Worm (Caenorhabditis elegans) whole organism, mixed stage, embryonic: ENCODE measurements around the gene T05A7.13.
A peak's percentile ranks its signal among the peaks of the same experiment; 100 is the strongest.

ENCODE experiments used
- M03D4.4 ChIP-seq: sonication (generic microtip); optimal IDR thresholded peaks from 2 replicates; lab custom pipeline; 2017; ENCODE audit warnings: mild to moderate bottlenecking, missing genetic modification characterization, missing compliant biosample characterization
- blmp-1 ChIP-seq: fragments of 150-350 bp; optimal IDR thresholded peaks from 2 replicates; lab custom pipeline; 2014; ENCODE audit warnings: missing biosample characterization, missing genetic modification characterization
- ceh-39 ChIP-seq: fragments of 150-350 bp; optimal IDR thresholded peaks from 2 replicates; lab custom pipeline; 2014; ENCODE audit warnings: missing biosample characterization, missing genetic modification characterization
- ceh-43 ChIP-seq: fragments of 200-800 bp; sonication (Bioruptor generic); optimal IDR thresholded peaks from 2 replicates; lab custom pipeline; 2018; ENCODE audit warnings: mild to moderate bottlenecking, missing genetic modification characterization, moderate library complexity, missing compliant biosample characterization
- ceh-83 ChIP-seq: fragments of 200-800 bp; sonication (Bioruptor generic); optimal IDR thresholded peaks from 2 replicates; lab custom pipeline; 2018; ENCODE audit warnings: mild to moderate bottlenecking, missing genetic modification characterization, missing compliant biosample characterization
- ces-1 ChIP-seq: fragments of 150-350 bp; optimal IDR thresholded peaks from 2 replicates; lab custom pipeline; 2014; ENCODE audit warnings: missing biosample characterization, missing genetic modification reagents, missing genetic modification characterization
- cnd-1 ChIP-seq: fragments of 200-800 bp; sonication (Bioruptor generic); optimal IDR thresholded peaks from 2 replicates; lab custom pipeline; 2018; ENCODE audit warnings: mild to moderate bottlenecking, missing genetic modification characterization, missing compliant biosample characterization
- drap-1 ChIP-seq: fragments of 200-800 bp; sonication (Bioruptor generic); optimal IDR thresholded peaks from 3 replicates; lab custom pipeline; 2018; ENCODE audit warnings: mild to moderate bottlenecking, missing genetic modification characterization, missing compliant biosample characterization
- elt-1 ChIP-seq: sonication (generic microtip); optimal IDR thresholded peaks from 2 replicates; lab custom pipeline; 2017; ENCODE audit warnings: missing genetic modification characterization, mild to moderate bottlenecking, missing compliant biosample characterization, antibody characterized with exemption, moderate library complexity, borderline replicate concordance; ENCODE audit not compliant: insufficient read depth
- flh-1 ChIP-seq: fragments of 200-800 bp; sonication (Bioruptor generic); optimal IDR thresholded peaks from 2 replicates; lab custom pipeline; 2018; ENCODE audit warnings: mild to moderate bottlenecking, missing genetic modification characterization, moderate library complexity, missing compliant biosample characterization
- ham-2 ChIP-seq: fragments of 200-800 bp; sonication (Bioruptor generic); optimal IDR thresholded peaks from 2 replicates; lab custom pipeline; 2018; ENCODE audit warnings: mild to moderate bottlenecking, missing genetic modification characterization, missing compliant biosample characterization
- hlh-1 ChIP-seq: fragments of 150-350 bp; optimal IDR thresholded peaks from 2 replicates; lab custom pipeline; 2014; ENCODE audit warnings: missing biosample characterization, missing genetic modification reagents, missing genetic modification characterization
- lin-32 ChIP-seq: fragments of 200-800 bp; sonication (Bioruptor generic); optimal IDR thresholded peaks from 2 replicates; lab custom pipeline; 2018; ENCODE audit warnings: mild to moderate bottlenecking, missing genetic modification characterization, missing compliant biosample characterization
- lsy-2 ChIP-seq: fragments of 150-350 bp; optimal IDR thresholded peaks from 2 replicates; lab custom pipeline; 2014; ENCODE audit warnings: missing biosample characterization, missing genetic modification characterization
- mab-5 ChIP-seq: fragments of 150-350 bp; optimal IDR thresholded peaks from 2 replicates; lab custom pipeline; 2014; ENCODE audit warnings: missing biosample characterization, missing genetic modification characterization
- mep-1 ChIP-seq: fragments of 150-350 bp; optimal IDR thresholded peaks from 2 replicates; lab custom pipeline; 2017; ENCODE audit warnings: missing biosample characterization, missing genetic modification reagents, missing genetic modification characterization, inconsistent platforms
- mls-2 ChIP-seq: sonication (generic microtip); optimal IDR thresholded peaks from 2 replicates; lab custom pipeline; 2016; ENCODE audit warnings: mild to moderate bottlenecking, missing genetic modification characterization, moderate library complexity, missing compliant biosample characterization
- nhr-12 ChIP-seq: fragments of 150-350 bp; optimal IDR thresholded peaks from 2 replicates; lab custom pipeline; 2014; ENCODE audit warnings: missing biosample characterization, missing genetic modification characterization
- nhr-2 ChIP-seq: fragments of 150-350 bp; optimal IDR thresholded peaks from 2 replicates; lab custom pipeline; 2014; ENCODE audit warnings: missing biosample characterization, missing genetic modification characterization
- nhr-237 ChIP-seq: fragments of 150-350 bp; optimal IDR thresholded peaks from 2 replicates; lab custom pipeline; 2014; ENCODE audit warnings: missing biosample characterization, missing genetic modification characterization
- nhr-28 ChIP-seq: fragments of 150-350 bp; optimal IDR thresholded peaks from 2 replicates; lab custom pipeline; 2014; ENCODE audit warnings: missing biosample characterization, missing genetic modification characterization
- nhr-76 ChIP-seq: sonication (generic microtip); optimal IDR thresholded peaks from 2 replicates; lab custom pipeline; 2017; ENCODE audit warnings: missing biosample characterization, missing genetic modification characterization
- pha-4 ChIP-seq: fragments of 150-350 bp; optimal IDR thresholded peaks from 2 replicates; lab custom pipeline; 2018; ENCODE audit warnings: missing biosample characterization, missing genetic modification reagents, missing genetic modification characterization
- sem-2 ChIP-seq: fragments of 200-800 bp; sonication (Bioruptor generic); optimal IDR thresholded peaks from 2 replicates; lab custom pipeline; 2018; ENCODE audit warnings: mild to moderate bottlenecking, missing genetic modification characterization, missing compliant biosample characterization
- snpc-4 ChIP-seq: fragments of 150-350 bp; optimal IDR thresholded peaks from 2 replicates; lab custom pipeline; 2014; ENCODE audit warnings: missing biosample characterization, missing genetic modification characterization
- sptf-1 ChIP-seq: sonication (generic microtip); optimal IDR thresholded peaks from 2 replicates; lab custom pipeline; 2017; ENCODE audit warnings: mild to moderate bottlenecking, missing genetic modification characterization, moderate library complexity, missing compliant biosample characterization
- tbx-8 ChIP-seq: fragments of 200-800 bp; sonication (Bioruptor generic); optimal IDR thresholded peaks from 2 replicates; lab custom pipeline; 2018; ENCODE audit warnings: mild to moderate bottlenecking, missing genetic modification characterization, moderate library complexity, missing compliant biosample characterization
- unc-120 ChIP-seq: sonication (generic microtip); optimal IDR thresholded peaks from 2 replicates; lab custom pipeline; 2017; ENCODE audit warnings: missing genetic modification characterization, missing compliant biosample characterization; ENCODE audit not compliant: poor library complexity, severe bottlenecking
- unc-39 ChIP-seq: fragments of 150-350 bp; optimal IDR thresholded peaks from 2 replicates; lab custom pipeline; 2014; ENCODE audit warnings: missing biosample characterization, missing genetic modification characterization
- unc-62 ChIP-seq: fragments of 150-350 bp; optimal IDR thresholded peaks from 2 replicates; lab custom pipeline; 2014; ENCODE audit warnings: missing biosample characterization, missing genetic modification reagents, missing genetic modification characterization
- zip-8 ChIP-seq: fragments of 150-350 bp; optimal IDR thresholded peaks from 2 replicates; lab custom pipeline; 2014; ENCODE audit warnings: missing biosample characterization, missing genetic modification characterization
- ztf-11 ChIP-seq: fragments of 150-350 bp; optimal IDR thresholded peaks from 2 replicates; lab custom pipeline; 2014; ENCODE audit warnings: missing biosample characterization, missing genetic modification characterization

T05A7.13 gene

ce11 chrII:4683693-4684092 is 22.5 kb upstream of the T05A7.13 start, which contains the start of gene sre-40:
Gene sre-40, minus strand, starts transcription at chrII:4683793.
- TF ChIP-seq lin-32 (GFP tag; lab: Kevin White, UChicago) (no peak), nhr-12 (tag; lab: Kevin White, UChicago) (no peak), pha-4 (tag; lab: Kevin White, UChicago) (no peak), sem-2 (no peak), unc-62 (no peak), lsy-2 (tag; lab: Kevin White, UChicago) (no peak), mls-2 (tag; lab: Kevin White, UChicago) (no peak)

ce11 chrII:4681391-4681790 is 20.2 kb upstream of the T05A7.13 start, which contains the start of gene T05A7.7:
Gene T05A7.7, minus strand, starts transcription at chrII:4681491.
- TF ChIP-seq snpc-4 (tag; lab: Kevin White, UChicago) (no peak), lsy-2 (tag; lab: Kevin White, UChicago) (no peak), drap-1 (GFP tag; lab: Kevin White, UChicago) (no peak), ces-1 (no peak)
- TF ChIP-seq, all 35 proteins: peak for 0

- TF ChIP-seq elt-1 (tag; lab: Kevin White, UChicago): no peak
- TF ChIP-seq unc-120 (tag; lab: Kevin White, UChicago): no peak
- no peak for TF ChIP-seq hlh-1 (tag; lab: Kevin White, UChicago)
- no peak for TF ChIP-seq snpc-4 (tag; lab: Kevin White, UChicago)
- TF ChIP-seq mab-5 (tag; lab: Kevin White, UChicago): no peak
- TF ChIP-seq flh-1 (GFP tag; lab: Kevin White, UChicago): no peak
- no peak for TF ChIP-seq sem-2
- TF ChIP-seq mep-1 (tag; lab: Kevin White, UChicago): no peak
- TF ChIP-seq mls-2 (tag; lab: Kevin White, UChicago): no peak
- TF ChIP-seq ztf-11: no peak
These were observed 16.7 kb upstream of the T05A7.13 start, which contains the start of gene T05A7.1 for ce11 chrII:4677916-4678315. Gene T05A7.1, plus strand, starts transcription at chrII:4678216.

ce11 chrII:4676241-4676640 is 15.1 kb upstream of the T05A7.13 start:
- peak; percentile 40 for TF ChIP-seq unc-62
- peak; percentile 75 for TF ChIP-seq hlh-1 (tag; lab: Kevin White, UChicago)
- TF ChIP-seq pha-4 (tag; lab: Kevin White, UChicago): no peak

ce11 chrII:4675481-4675880 is 14.3 kb upstream of the T05A7.13 start, which contains the start of gene T05A7.3:
Gene T05A7.3, plus strand, starts transcription at chrII:4675781.
- TF ChIP-seq lsy-2 (tag; lab: Kevin White, UChicago): no peak
- TF ChIP-seq ceh-43: no peak
- TF ChIP-seq zip-8 (tag; lab: Kevin White, UChicago): no peak
- no peak for TF ChIP-seq ceh-83
- no peak for TF ChIP-seq mep-1 (tag; lab: Kevin White, UChicago)
- TF ChIP-seq blmp-1 (tag; lab: Kevin White, UChicago): no peak
- no peak for TF ChIP-seq snpc-4 (tag; lab: Kevin White, UChicago)
- TF ChIP-seq ceh-39 (tag; lab: Kevin White, UChicago): no peak
- no peak for TF ChIP-seq ham-2 (GFP tag; lab: Kevin White, UChicago)

ce11 chrII:4674188-4674587 is 13.0 kb upstream of the T05A7.13 start:
- no peak for TF ChIP-seq ceh-43
- TF ChIP-seq mab-5 (tag; lab: Kevin White, UChicago): no peak
- TF ChIP-seq sptf-1: no peak
- no peak for TF ChIP-seq ces-1
- TF ChIP-seq tbx-8 (GFP tag; lab: Kevin White, UChicago): no peak
- no peak for TF ChIP-seq zip-8 (tag; lab: Kevin White, UChicago)
- TF ChIP-seq blmp-1 (tag; lab: Kevin White, UChicago): no peak

- no peak for TF ChIP-seq nhr-76 (tag; lab: Kevin White, UChicago)
- TF ChIP-seq nhr-28 (tag; lab: Kevin White, UChicago): no peak
- no peak for TF ChIP-seq nhr-237
- TF ChIP-seq sptf-1: no peak
- no peak for TF ChIP-seq ztf-11
- no peak for TF ChIP-seq nhr-2 (tag; lab: Kevin White, UChicago)
- no peak for TF ChIP-seq ceh-39 (tag; lab: Kevin White, UChicago)
- TF ChIP-seq pha-4 (tag; lab: Kevin White, UChicago): no peak
- no peak for TF ChIP-seq M03D4.4 (tag; lab: Kevin White, UChicago)
- no peak for TF ChIP-seq flh-1 (GFP tag; lab: Kevin White, UChicago)
- no peak for TF ChIP-seq lin-32 (GFP tag; lab: Kevin White, UChicago)
- no peak for TF ChIP-seq unc-39
- no peak for TF ChIP-seq zip-8 (tag; lab: Kevin White, UChicago)
- TF ChIP-seq lsy-2 (tag; lab: Kevin White, UChicago): no peak
- TF ChIP-seq cnd-1 (tag; lab: Kevin White, UChicago): no peak
- TF ChIP-seq mls-2 (tag; lab: Kevin White, UChicago): no peak
- no peak for TF ChIP-seq hlh-1 (tag; lab: Kevin White, UChicago)
- TF ChIP-seq, all 35 proteins: peak for 0
These were observed 12.5 kb upstream of the T05A7.13 start for ce11 chrII:4673670-4674069.
